Fruit fly (Drosophila melanogaster): Measurements from ENCODE around the gene ds.
A peak's percentile ranks its signal among the peaks of the same experiment; 100 is the strongest.

DNA sequence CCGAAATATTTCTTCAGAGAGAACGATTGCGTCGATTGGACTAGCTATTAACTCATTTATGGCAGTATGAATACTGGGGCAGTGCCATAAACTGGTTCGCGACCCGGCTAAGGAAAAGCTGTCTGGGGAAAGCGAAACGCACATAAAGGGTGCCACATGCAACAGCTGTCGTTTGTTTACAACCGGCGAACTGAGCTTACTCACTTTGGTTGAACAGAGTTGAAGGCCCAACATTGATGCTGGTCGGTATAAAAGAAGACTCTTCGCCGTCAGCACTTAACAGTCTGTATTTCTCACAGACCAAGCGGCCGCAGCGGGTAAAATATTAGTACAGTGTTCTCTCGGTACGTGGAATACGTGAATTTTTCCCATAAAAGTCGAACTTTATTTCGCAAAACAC, 31.0 kb upstream of the ds start:
- TF ChIP-seq CG32121 (GFP tag; IDR thresholded peaks at IDR 0.05) (0 out of 2 replicates have a peak, but pooled peaks have one; percentile 17), CG4496 (GFP tag; IDR thresholded peaks at IDR 0.05) (peak; percentile 35; the same call in 1 of the 3 replicates), fd96Ca (GFP tag; IDR thresholded peaks at IDR 0.05) (peak; percentile 31; the same call in 1 of the 3 replicates), CG8159 (tag; optimal IDR thresholded peaks at IDR 0.05) (no peak), Ets98B (GFP tag; IDR thresholded peaks at IDR 0.05) (no peak; the same call in 1 of the 2 replicates)

Data from whole organism, pupa.